Fruit fly (Drosophila melanogaster): Measurements from ENCODE around the gene Cyp313a3.

- no peak for TF ChIP-seq CTCF (optimal IDR thresholded peaks at IDR 0.05)
- TF ChIP-seq CG8478 (optimal IDR thresholded peaks at IDR 0.05), result no peak
Observed at dm6 chr3R:12210260-12210659, 28.8 kb downstream of the Cyp313a3 start, which contains the start of gene CG4830.
